Worm (Caenorhabditis elegans): ENCODE data around the gene neg-1.

DNA sequence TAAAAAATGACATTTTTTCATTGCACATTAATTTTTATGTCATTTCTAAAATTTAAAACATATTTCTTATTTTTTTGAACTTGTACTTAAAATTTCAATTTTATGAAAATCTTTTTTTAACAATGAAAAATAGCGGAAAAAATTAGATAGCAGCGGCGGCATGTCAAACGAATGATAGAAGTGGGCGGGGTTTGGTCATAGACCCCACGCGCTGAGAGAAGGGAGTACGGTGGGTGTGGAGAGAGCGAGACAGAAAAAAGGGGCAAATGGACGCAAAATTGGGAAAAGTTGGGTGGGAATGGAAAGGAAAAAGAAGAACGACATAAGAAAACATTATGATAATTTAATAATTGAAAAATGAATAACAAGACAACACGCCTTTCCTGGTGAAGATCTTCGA, 13.2 kb upstream of the neg-1 start:
- TF ChIP-seq attf-4 (tag; optimal IDR thresholded peaks at IDR 0.05) (no peak), ztf-11 (tag; optimal IDR thresholded peaks at IDR 0.05) (no peak), ama-1 (optimal IDR thresholded peaks at IDR 0.05) (no peak), ceh-32 (tag; optimal IDR thresholded peaks at IDR 0.05; ENCODE audit: poor library complexity) (no peak), nhr-28 (tag; optimal IDR thresholded peaks at IDR 0.05) (no peak), unc-39 (tag; optimal IDR thresholded peaks at IDR 0.05) (no peak), Y5F2A.4 (GFP tag; optimal IDR thresholded peaks at IDR 0.05) (no peak), skn-1 (tag; optimal IDR thresholded peaks at IDR 0.05) (no peak)

Measured in whole organism, L4 larva.